Fruit fly (Drosophila melanogaster) whole organism, embryonic: ENCODE data around the gene CG33721.

Experiments
- Asciz ChIP-seq: fragments of 200-800 bp; sonication (Bioruptor generic); optimal IDR thresholded peaks from 2 replicates; lab custom pipeline; 2017; ENCODE audit warnings: missing biosample characterization, mild to moderate bottlenecking, missing genetic modification characterization, missing genetic modification reagents
- B-H2 ChIP-seq: fragments of 200-800 bp; sonication (Bioruptor generic); optimal IDR thresholded peaks from 2 replicates; lab custom pipeline; 2018; ENCODE audit warnings: missing biosample characterization, mild to moderate bottlenecking, missing genetic modification characterization
- BtbVII ChIP-seq: fragments of 200-800 bp; sonication (Bioruptor generic); optimal IDR thresholded peaks from 3 replicates; lab custom pipeline; 2017; ENCODE audit warnings: missing biosample characterization, mild to moderate bottlenecking, missing genetic modification characterization
- CG11398 ChIP-seq: fragments of 200-800 bp; sonication (Bioruptor generic); optimal IDR thresholded peaks from 2 replicates; lab custom pipeline; 2016; ENCODE audit warnings: missing biosample characterization, missing genetic modification characterization
- CG11560 ChIP-seq: fragments of 200-800 bp; sonication (Bioruptor generic); IDR thresholded peaks from 3 replicates; pipeline ENCODE4 v1.3.6; 2022; ENCODE audit warnings: missing biosample characterization, missing genetic modification characterization
- CG14014 ChIP-seq: fragments of 200-800 bp; sonication (Bioruptor generic); IDR thresholded peaks from 2 replicates; pipeline ENCODE4 v1.3.6; 2022; ENCODE audit warnings: missing biosample characterization, missing genetic modification characterization
- CG16813 ChIP-seq: fragments of 200-800 bp; sonication (Bioruptor generic); IDR thresholded peaks from 3 replicates; pipeline ENCODE4 v1.3.6; 2022; ENCODE audit warnings: missing biosample characterization, missing genetic modification characterization; ENCODE audit not compliant: partially characterized antibody
- CG1792 ChIP-seq: fragments of 200-800 bp; sonication (Bioruptor generic); optimal IDR thresholded peaks from 2 replicates; lab custom pipeline; 2016; ENCODE audit warnings: missing biosample characterization, missing genetic modification characterization
- CG18262 ChIP-seq: fragments of 200-800 bp; optimal IDR thresholded peaks from 3 replicates; lab custom pipeline; 2019; ENCODE audit warnings: missing biosample characterization, mild to moderate bottlenecking, missing genetic modification characterization, moderate library complexity
- CG18599 ChIP-seq: fragments of 200-800 bp; sonication (Bioruptor generic); optimal IDR thresholded peaks from 3 replicates; lab custom pipeline; 2017; ENCODE audit warnings: missing biosample characterization, missing genetic modification characterization, mild to moderate bottlenecking, moderate library complexity, missing genetic modification reagents
- CG2199 ChIP-seq: fragments of 200-800 bp; sonication (Bioruptor generic); IDR thresholded peaks from 3 replicates; pipeline ENCODE4 v1.3.6; 2022; ENCODE audit warnings: missing biosample characterization, missing genetic modification characterization
- CG2712 ChIP-seq: fragments of 200-800 bp; optimal IDR thresholded peaks from 3 replicates; lab custom pipeline; 2019; ENCODE audit warnings: missing biosample characterization, mild to moderate bottlenecking, missing genetic modification characterization, moderate library complexity
- CG3726 ChIP-seq: fragments of 200-800 bp; sonication (Bioruptor generic); IDR thresholded peaks from 3 replicates; pipeline ENCODE4, ENCODE4 v1.3.6; 2022; ENCODE audit warnings: missing biosample characterization, missing genetic modification characterization
- CG4617 ChIP-seq: fragments of 200-800 bp; sonication (Bioruptor generic); optimal IDR thresholded peaks from 3 replicates; lab custom pipeline; 2016; ENCODE audit warnings: missing biosample characterization, missing genetic modification characterization, borderline replicate concordance
- CG6683 ChIP-seq: fragments of 200-800 bp; sonication (Bioruptor generic); optimal IDR thresholded peaks from 2 replicates; lab custom pipeline; 2017; ENCODE audit warnings: missing biosample characterization, mild to moderate bottlenecking, missing genetic modification characterization, missing genetic modification reagents
- CG7786 ChIP-seq: fragments of 200-800 bp; sonication (Bioruptor generic); optimal IDR thresholded peaks from 2 replicates; lab custom pipeline; 2016; ENCODE audit warnings: missing biosample characterization, missing genetic modification characterization
- CG8089 ChIP-seq: fragments of 200-800 bp; sonication (Bioruptor generic); optimal IDR thresholded peaks from 3 replicates; lab custom pipeline; 2016; ENCODE audit warnings: missing biosample characterization, missing genetic modification characterization
- CG8290 ChIP-seq, 3 experiments: fragments of 200-800 bp; sonication (Bioruptor generic); optimal IDR thresholded peaks; 2 replicates each; lab custom pipeline; 2016 to 2019; ENCODE audit warnings: missing biosample characterization in 3 of 3, missing genetic modification characterization in 3 of 3, mild to moderate bottlenecking in 2 of 3, moderate library complexity in 1 of 3
- CG9817 ChIP-seq: fragments of 200-800 bp; sonication (Bioruptor generic); optimal IDR thresholded peaks from 2 replicates; lab custom pipeline; 2018; ENCODE audit warnings: missing biosample characterization, mild to moderate bottlenecking, missing genetic modification characterization, moderate library complexity
- E2f2 ChIP-seq: fragments of 200-800 bp; sonication (Bioruptor generic); IDR thresholded peaks from 2 replicates; pipeline ENCODE4 v1.3.6; 2022; ENCODE audit warnings: missing biosample characterization, missing genetic modification characterization
- Fer3 ChIP-seq: fragments of 200-800 bp; sonication (Bioruptor generic); optimal IDR thresholded peaks from 2 replicates; lab custom pipeline; 2018; ENCODE audit warnings: missing biosample characterization, mild to moderate bottlenecking, missing genetic modification characterization, moderate library complexity
- H2.0 ChIP-seq: fragments of 200-800 bp; sonication (Bioruptor generic); IDR thresholded peaks from 2 replicates; pipeline ENCODE4 v1.3.6; 2022; ENCODE audit warnings: missing biosample characterization, missing genetic modification characterization
- HLH3B ChIP-seq: fragments of 200-800 bp; sonication (Bioruptor generic); IDR thresholded peaks from 2 replicates; pipeline ENCODE4 v1.3.6; 2022; ENCODE audit warnings: missing biosample characterization, missing genetic modification characterization
- Kr ChIP-seq: fragments of 200-800 bp; sonication (Bioruptor generic); optimal IDR thresholded peaks from 2 replicates; lab custom pipeline; 2017; ENCODE audit warnings: missing biosample characterization, mild to moderate bottlenecking, missing genetic modification characterization
- NC2β ChIP-seq: fragments of 200-800 bp; sonication (Bioruptor generic); optimal IDR thresholded peaks from 2 replicates; lab custom pipeline; 2016; ENCODE audit warnings: missing biosample characterization, missing genetic modification characterization
- Oli ChIP-seq: fragments of 200-800 bp; sonication (Bioruptor generic); optimal IDR thresholded peaks from 2 replicates; lab custom pipeline; 2018; ENCODE audit warnings: missing biosample characterization, mild to moderate bottlenecking, missing genetic modification characterization, moderate library complexity
- Ptx1 ChIP-seq: fragments of 200-800 bp; sonication (Bioruptor generic); IDR thresholded peaks from 2 replicates; pipeline ENCODE4 v1.3.6; 2022; ENCODE audit warnings: missing biosample characterization, missing genetic modification characterization
- Side ChIP-seq: fragments of 200-800 bp; sonication (Bioruptor generic); optimal IDR thresholded peaks from 2 replicates; lab custom pipeline; 2016; ENCODE audit warnings: missing biosample characterization, missing genetic modification characterization
- Six4 ChIP-seq: fragments of 200-800 bp; sonication (Bioruptor generic); optimal IDR thresholded peaks from 2 replicates; lab custom pipeline; 2016; ENCODE audit warnings: missing biosample characterization, missing genetic modification characterization
- Ssrp ChIP-seq: fragments of 200-800 bp; sonication (Bioruptor generic); optimal IDR thresholded peaks from 2 replicates; lab custom pipeline; 2018; ENCODE audit warnings: missing biosample characterization, mild to moderate bottlenecking, missing genetic modification characterization, moderate library complexity
- ac ChIP-seq: fragments of 200-800 bp; sonication (Bioruptor generic); optimal IDR thresholded peaks from 3 replicates; lab custom pipeline; 2017; ENCODE audit warnings: missing biosample characterization, mild to moderate bottlenecking, missing genetic modification characterization
- fd102C ChIP-seq: fragments of 200-800 bp; sonication (Bioruptor generic); optimal IDR thresholded peaks from 2 replicates; lab custom pipeline; 2018; ENCODE audit warnings: missing biosample characterization, mild to moderate bottlenecking, missing genetic modification characterization, moderate library complexity
- gce ChIP-seq: fragments of 200-800 bp; sonication (Bioruptor generic); IDR thresholded peaks from 3 replicates; pipeline ENCODE4 v1.3.6; 2022; ENCODE audit warnings: missing biosample characterization, missing genetic modification characterization
- gcm2 ChIP-seq: fragments of 200-800 bp; sonication (Bioruptor generic); optimal IDR thresholded peaks from 2 replicates; lab custom pipeline; 2016; ENCODE audit warnings: missing biosample characterization, missing genetic modification characterization
- her ChIP-seq: fragments of 200-800 bp; sonication (Bioruptor generic); optimal IDR thresholded peaks from 2 replicates; lab custom pipeline; 2016; ENCODE audit warnings: missing biosample characterization, missing genetic modification characterization
- hkb ChIP-seq, 2 experiments: fragments of 200-800 bp in 1 of 2; fragments of >200 bp in 1 of 2; sonication (Bioruptor generic) in 1 of 2; IDR thresholded peaks in 1 of 2; optimal IDR thresholded peaks in 1 of 2; 2 replicates each; pipeline versions ENCODE4 v1.3.6 to Lab custom; 2017 to 2022; ENCODE audit warnings: missing biosample characterization in 1 of 2, missing genetic modification characterization in 1 of 2
- ind ChIP-seq: fragments of 200-800 bp; sonication (Bioruptor generic); optimal IDR thresholded peaks from 3 replicates; lab custom pipeline; 2016; ENCODE audit warnings: missing biosample characterization, missing genetic modification characterization
- insv ChIP-seq, 2 experiments: fragments of 200-800 bp; sonication (Bioruptor generic); optimal IDR thresholded peaks; 3 replicates each; lab custom pipeline; 2016 to 2018; ENCODE audit warnings: missing biosample characterization in 2 of 2, missing genetic modification characterization in 2 of 2
- inv ChIP-seq: fragments of 200-800 bp; sonication (Bioruptor generic); IDR thresholded peaks from 2 replicates; pipeline ENCODE4 v1.3.6; 2022; ENCODE audit warnings: missing biosample characterization, missing genetic modification characterization; ENCODE audit not compliant: partially characterized antibody
- lab ChIP-seq: fragments of 200-800 bp; sonication (Bioruptor generic); optimal IDR thresholded peaks from 3 replicates; lab custom pipeline; 2017; ENCODE audit warnings: missing biosample characterization, missing genetic modification characterization, mild to moderate bottlenecking, moderate library complexity, missing genetic modification reagents
- lola ChIP-seq, 3 experiments: fragments of >200 bp in 2 of 3; fragments of 200-800 bp in 1 of 3; sonication (Bioruptor generic) in 1 of 3; optimal IDR thresholded peaks; 2 replicates each; lab custom pipeline; 2017 to 2019; ENCODE audit warnings: missing biosample characterization in 3 of 3, missing genetic modification characterization in 3 of 3, mild to moderate bottlenecking in 1 of 3, moderate library complexity in 1 of 3
- lov ChIP-seq, 2 experiments: fragments of 200-800 bp in 1 of 2; fragments of >200 bp in 1 of 2; sonication (Bioruptor generic) in 1 of 2; IDR thresholded peaks in 1 of 2; optimal IDR thresholded peaks in 1 of 2; 2 replicates in 1 of 2; 3 replicates in 1 of 2; pipeline versions ENCODE4 v1.3.6 to Lab custom; 2017 to 2022; ENCODE audit warnings: missing biosample characterization in 1 of 2, missing genetic modification characterization in 1 of 2
- oc ChIP-seq: fragments of 200-800 bp; sonication (Bioruptor generic); optimal IDR thresholded peaks from 2 replicates; lab custom pipeline; 2018; ENCODE audit warnings: missing biosample characterization, mild to moderate bottlenecking, missing genetic modification characterization, moderate library complexity
- phol ChIP-seq: fragments of 200-800 bp; sonication (Bioruptor generic); optimal IDR thresholded peaks from 3 replicates; lab custom pipeline; 2018; ENCODE audit warnings: missing biosample characterization, mild to moderate bottlenecking, missing genetic modification characterization, moderate library complexity
- psq ChIP-seq: fragments of 200-800 bp; sonication (Bioruptor generic); optimal IDR thresholded peaks from 2 replicates; lab custom pipeline; 2017; ENCODE audit warnings: missing biosample characterization, missing genetic modification characterization
- sug ChIP-seq: fragments of 200-800 bp; optimal IDR thresholded peaks from 2 replicates; lab custom pipeline; 2019; ENCODE audit warnings: missing biosample characterization, mild to moderate bottlenecking, missing genetic modification characterization, moderate library complexity
- twi ChIP-seq: fragments of 200-800 bp; optimal IDR thresholded peaks from 2 replicates; lab custom pipeline; 2019; ENCODE audit warnings: missing biosample characterization, mild to moderate bottlenecking, missing genetic modification characterization, moderate library complexity
- wor ChIP-seq: fragments of 200-800 bp; sonication (Bioruptor generic); IDR thresholded peaks from 2 replicates; pipeline ENCODE4 v1.3.6; 2022; ENCODE audit warnings: missing biosample characterization, missing genetic modification characterization

Gene CG33721

DNA sequence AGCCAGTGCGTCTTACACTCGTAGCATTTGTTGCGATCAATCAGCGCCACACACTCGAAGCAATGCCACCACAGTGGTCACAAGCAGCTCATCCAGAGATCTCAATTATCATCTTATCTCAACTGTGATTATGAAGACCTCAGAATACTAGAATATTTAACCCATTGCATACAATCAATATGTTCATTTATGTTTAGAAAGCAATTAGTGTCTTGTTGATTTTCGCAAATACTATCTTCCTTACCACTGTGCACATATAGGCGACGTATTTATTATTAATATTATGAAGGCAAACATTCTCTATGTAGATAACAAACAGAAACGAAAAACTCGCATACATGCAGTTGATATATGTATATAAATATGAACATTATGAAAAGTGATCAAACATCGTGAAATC, 27.9 kb downstream of the CG33721 start (continued):
- no peak for TF ChIP-seq lov (optimal IDR thresholded peaks at IDR 0.05; lab: Kevin White, UChicago)
- peak; percentile 74; the same call in 1 of the 3 replicates for TF ChIP-seq lov (GFP tag; IDR thresholded peaks at IDR 0.05; lab: Robert Waterston, UW)
- TF ChIP-seq NC2β = peak; percentile 82
- TF ChIP-seq phol (tag; lab: Kevin White, UChicago) = peak; percentile 67
- no peak for TF ChIP-seq inv (GFP tag; lab: Robert Waterston, UW)
- TF ChIP-seq fd102C = no peak
- TF ChIP-seq Asciz (GFP tag; lab: Kevin White, UChicago) = peak; percentile 92
- TF ChIP-seq B-H2 (GFP tag; lab: Kevin White, UChicago) = no peak
- TF ChIP-seq CG4617 (GFP tag; lab: Kevin White, UChicago) = no peak
- peak; percentile 54; the same call in 1 of the 2 replicates for TF ChIP-seq E2f2 (GFP tag; lab: Robert Waterston, UW)
- peak; percentile 54; the same call in 1 of the 2 replicates for TF ChIP-seq CG14014 (GFP tag; lab: Robert Waterston, UW)
- 0 out of 3 replicates have a peak, but pooled peaks have one; percentile 39 for TF ChIP-seq CG11560
- peak; percentile 91; the same call in 2 of the 3 replicates for TF ChIP-seq CG2199 (GFP tag; lab: Robert Waterston, UW)
- peak in 1 of 3 experiments; percentile 77 for TF ChIP-seq lola (GFP tag; optimal IDR thresholded peaks at IDR 0.05; lab: Kevin White, UChicago)
- TF ChIP-seq sug (tag; lab: Kevin White, UChicago) = peak; percentile 18
- TF ChIP-seq H2.0 (GFP tag; lab: Robert Waterston, UW) = peak; percentile 40; the same call in 1 of the 2 replicates
- peak; percentile 47 for TF ChIP-seq ind (GFP tag; lab: Kevin White, UChicago)
- TF ChIP-seq CG7786 = peak; percentile 28
- TF ChIP-seq psq = peak; percentile 70
- peak; percentile 23; the same call in 1 of the 3 replicates for TF ChIP-seq gce (GFP tag; lab: Robert Waterston, UW)
- no peak for TF ChIP-seq CG8290 (GFP tag; optimal IDR thresholded peaks at IDR 0.05; lab: Kevin White, UChicago)
- peak; percentile 36 to 81 for TF ChIP-seq CG8290 (tag; optimal IDR thresholded peaks at IDR 0.05; lab: Kevin White, UChicago)
- TF ChIP-seq oc (tag; lab: Kevin White, UChicago) = peak; percentile 86
- peak; percentile 73 for TF ChIP-seq CG1792
- peak; percentile 57 for TF ChIP-seq ac (GFP tag; lab: Kevin White, UChicago)
- peak; percentile 79 for TF ChIP-seq CG2712
- peak; percentile 74 for TF ChIP-seq Fer3 (tag; lab: Kevin White, UChicago)
- TF ChIP-seq CG11398 (GFP tag; lab: Kevin White, UChicago) = peak; percentile 37
- TF ChIP-seq Oli (tag; lab: Kevin White, UChicago) = peak; percentile 71
- peak; percentile 78 for TF ChIP-seq CG18262 (tag; lab: Kevin White, UChicago)
- TF ChIP-seq twi (tag; lab: Kevin White, UChicago) = peak; percentile 42
- peak; percentile 59 for TF ChIP-seq CG8089 (GFP tag; lab: Kevin White, UChicago)
- TF ChIP-seq Ptx1 (GFP tag; lab: Robert Waterston, UW) = peak; percentile 77
- no peak for TF ChIP-seq her (GFP tag; lab: Kevin White, UChicago)
- 0 out of 3 replicates have a peak, but pooled peaks have one; percentile 50 for TF ChIP-seq CG3726 (GFP tag; lab: Robert Waterston, UW)
- peak; percentile 59 for TF ChIP-seq Six4 (GFP tag; lab: Kevin White, UChicago)
- peak; percentile 72 for TF ChIP-seq CG18599 (GFP tag; lab: Kevin White, UChicago)
- TF ChIP-seq CG16813 (GFP tag; lab: Robert Waterston, UW) = no peak
- peak; percentile 69 for TF ChIP-seq lab (GFP tag; lab: Kevin White, UChicago)
- TF ChIP-seq Ssrp (tag; lab: Kevin White, UChicago) = peak; percentile 58
- no peak for TF ChIP-seq hkb (optimal IDR thresholded peaks at IDR 0.05; lab: Kevin White, UChicago)
- TF ChIP-seq hkb (GFP tag; IDR thresholded peaks at IDR 0.05; lab: Robert Waterston, UW) = peak; percentile 74
- TF ChIP-seq Side (GFP tag; lab: Kevin White, UChicago) = peak; percentile 12
- TF ChIP-seq gcm2 (GFP tag; lab: Kevin White, UChicago) = peak; percentile 32
- peak; percentile 46 for TF ChIP-seq BtbVII
- TF ChIP-seq Kr (GFP tag; lab: Kevin White, UChicago) = peak; percentile 39
- TF ChIP-seq CG9817 (tag; lab: Kevin White, UChicago) = no peak
- peak; percentile 38 for TF ChIP-seq CG6683
- TF ChIP-seq insv (GFP tag; optimal IDR thresholded peaks at IDR 0.05; lab: Kevin White, UChicago) = no peak
- peak; percentile 79 for TF ChIP-seq HLH3B
- 0 out of 2 replicates have a peak, but pooled peaks have one; percentile 16 for TF ChIP-seq wor (GFP tag; lab: Robert Waterston, UW)
